Fruit fly (Drosophila melanogaster): ENCODE results near the gene kst.

Gene kst

dm6 chr3L:3380225-3381043 is 43.8 kb downstream of the kst start (continued):
- TF ChIP-seq gcm2 (GFP tag; optimal IDR thresholded peaks at IDR 0.05) (no peak), E2f1 (GFP tag; IDR thresholded peaks at IDR 0.05) (no peak), CG8359 (GFP tag; optimal IDR thresholded peaks at IDR 0.05; ENCODE audit: borderline replicate concordance) (no peak), pita (GFP tag; optimal IDR thresholded peaks at IDR 0.05) (no peak), dmrt11E (tag; optimal IDR thresholded peaks at IDR 0.05) (no peak), Camta (GFP tag; optimal IDR thresholded peaks at IDR 0.05) (no peak), sug (tag; optimal IDR thresholded peaks at IDR 0.05) (peak; percentile 0), NFAT (GFP tag; IDR thresholded peaks at IDR 0.05) (no peak), inv (GFP tag; IDR thresholded peaks at IDR 0.05; ENCODE audit: partially characterized antibody) (no peak), CG15479 (GFP tag; optimal IDR thresholded peaks at IDR 0.05) (no peak), otp (GFP tag; IDR thresholded peaks at IDR 0.05) (no peak), CG10462 (GFP tag; optimal IDR thresholded peaks at IDR 0.05) (no peak), trem (tag; optimal IDR thresholded peaks at IDR 0.05) (peak; percentile 22), H15 (GFP tag; IDR thresholded peaks at IDR 0.05) (peak; percentile 38; the same call in 1 of the 3 replicates), CkIIα-i1 (GFP tag; IDR thresholded peaks at IDR 0.05) (no peak), CG13775 (GFP tag; optimal IDR thresholded peaks at IDR 0.05) (no peak), Atf6 (GFP tag; IDR thresholded peaks at IDR 0.05) (0 out of 2 replicates have a peak, but pooled peaks have one; percentile 17), CG15011 (GFP tag; optimal IDR thresholded peaks at IDR 0.05) (no peak), CG17802 (tag; optimal IDR thresholded peaks at IDR 0.05) (peak; percentile 27), Mes4 (GFP tag; optimal IDR thresholded peaks at IDR 0.05) (no peak), CG34376 (GFP tag; optimal IDR thresholded peaks at IDR 0.05) (no peak), fd3F (GFP tag; optimal IDR thresholded peaks at IDR 0.05) (no peak), luna (GFP tag; optimal IDR thresholded peaks at IDR 0.05) (no peak), CG33213 (GFP tag; optimal IDR thresholded peaks at IDR 0.05) (no peak), CG7556 (GFP tag; optimal IDR thresholded peaks at IDR 0.05) (peak; percentile 16), usp (GFP tag; optimal IDR thresholded peaks at IDR 0.05) (no peak), gsb (GFP tag; IDR thresholded peaks at IDR 0.05) (no peak), trh (GFP tag; optimal IDR thresholded peaks at IDR 0.05) (no peak), stc (GFP tag; IDR thresholded peaks at IDR 0.05) (peak; percentile 22; the same call in 1 of the 2 replicates), row (GFP tag; IDR thresholded peaks at IDR 0.05) (peak; percentile 60), Gug (GFP tag; IDR thresholded peaks at IDR 0.05) (no peak), wdn (GFP tag; IDR thresholded peaks at IDR 0.05) (no peak), her (GFP tag; optimal IDR thresholded peaks at IDR 0.05) (no peak), zen2 (GFP tag; IDR thresholded peaks at IDR 0.05; ENCODE audit: partially characterized antibody) (no peak), Pdp1 (GFP tag; optimal IDR thresholded peaks at IDR 0.05) (peak in 1 of 2 experiments; percentile 12), ase (GFP tag; IDR thresholded peaks at IDR 0.05) (no peak), ewg (GFP tag; optimal IDR thresholded peaks at IDR 0.05) (peak; percentile 50), slou (GFP tag; optimal IDR thresholded peaks at IDR 0.05) (no peak), CG7839 (tag; optimal IDR thresholded peaks at IDR 0.05) (peak; percentile 56), Hr78 (GFP tag; optimal IDR thresholded peaks at IDR 0.05) (peak in 1 of 2 experiments; percentile 41), schlank (tag; optimal IDR thresholded peaks at IDR 0.05) (no peak), dimm (GFP tag; IDR thresholded peaks at IDR 0.05) (no peak), CG11247 (GFP tag; IDR thresholded peaks at IDR 0.05) (no peak), Doc2 (GFP tag; IDR thresholded peaks at IDR 0.05) (no peak), CG17186 (GFP tag; optimal IDR thresholded peaks at IDR 0.05) (no peak), Elba2 (GFP tag; optimal IDR thresholded peaks at IDR 0.05) (no peak), fu2 (GFP tag; optimal IDR thresholded peaks at IDR 0.05) (no peak), Fer1 (GFP tag; optimal IDR thresholded peaks at IDR 0.05) (no peak), CG3847 (GFP tag; IDR thresholded peaks at IDR 0.05) (no peak), CG30403 (GFP tag; optimal IDR thresholded peaks at IDR 0.05) (no peak)
